Worm (Caenorhabditis elegans) whole organism, mixed stage, embryonic: ENCODE measurements around the gene coa-1.

Experiments
- ceh-43 ChIP-seq: fragments of 200-800 bp; sonication (Bioruptor generic); optimal IDR thresholded peaks from 2 replicates; lab custom pipeline; 2018; ENCODE audit warnings: mild to moderate bottlenecking, missing genetic modification characterization, moderate library complexity, missing compliant biosample characterization
- ztf-11 ChIP-seq: fragments of 150-350 bp; optimal IDR thresholded peaks from 2 replicates; lab custom pipeline; 2014; ENCODE audit warnings: missing biosample characterization, missing genetic modification characterization

DNA sequence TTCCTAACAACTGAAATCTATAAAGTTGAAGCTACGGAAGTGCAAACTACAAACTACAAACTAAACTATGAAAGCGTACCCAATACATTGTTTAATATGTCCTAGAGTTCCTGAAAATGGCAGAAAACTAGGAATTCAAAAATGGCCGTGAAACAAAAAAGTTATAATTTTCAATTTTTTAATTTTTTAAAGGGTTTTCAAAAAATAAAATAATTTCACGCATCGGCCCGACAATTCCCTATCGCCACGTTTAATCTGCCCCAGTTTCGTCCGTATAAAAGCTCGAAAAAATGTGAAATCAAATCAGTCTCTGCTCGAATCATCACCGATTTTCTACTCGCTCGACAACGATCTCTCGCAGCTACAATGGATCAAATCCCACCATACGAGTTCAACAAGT is 46.4 kb upstream of the coa-1 start, which contains the start of gene Y38C1AA.7:
- TF ChIP-seq ceh-43 (GFP tag; lab: Kevin White, UChicago) (no peak), ztf-11 (no peak)
